Fruit fly (Drosophila melanogaster): ENCODE measurements around the gene Pli.

- no peak for TF ChIP-seq C15 (GFP tag; IDR thresholded peaks at IDR 0.05)
- no peak for TF ChIP-seq croc (GFP tag; conservative IDR thresholded peaks at IDR 0.05)
- no peak for TF ChIP-seq CG6791 (GFP tag; IDR thresholded peaks at IDR 0.05; ENCODE audit: partially characterized antibody)
- no peak for TF ChIP-seq tx (GFP tag; optimal IDR thresholded peaks at IDR 0.05)
- TF ChIP-seq CG4424 (GFP tag; optimal IDR thresholded peaks at IDR 0.05), result no peak
- TF ChIP-seq CG14050 (GFP tag; IDR thresholded peaks at IDR 0.05), result no peak
- no peak for TF ChIP-seq Xbp1 (GFP tag; optimal IDR thresholded peaks at IDR 0.05)
- TF ChIP-seq sqz (GFP tag; optimal IDR thresholded peaks at IDR 0.05), result no peak
- TF ChIP-seq CG8290 (GFP tag; optimal IDR thresholded peaks at IDR 0.05), result no peak
- no peak for TF ChIP-seq CG8290 (tag; optimal IDR thresholded peaks at IDR 0.05)
- TF ChIP-seq fd64A (GFP tag; optimal IDR thresholded peaks at IDR 0.05), result no peak
- TF ChIP-seq Hr51 (GFP tag; optimal IDR thresholded peaks at IDR 0.05), result peak in 1 of 2 experiments; percentile 15
- TF ChIP-seq Bteb2 (GFP tag; optimal IDR thresholded peaks at IDR 0.05), result no peak
- no peak for TF ChIP-seq Lhr (GFP tag; optimal IDR thresholded peaks at IDR 0.05)
- no peak for TF ChIP-seq MTF-1 (GFP tag; optimal IDR thresholded peaks at IDR 0.05; ENCODE audit: borderline replicate concordance)
These were observed 15.7 kb downstream of the Pli start for dm6 chr3R:23874198-23874597.

Data from whole organism, embryonic.